Fruit fly (Drosophila melanogaster): ENCODE measurements around the gene mRpS6.
A peak's percentile ranks its signal among the peaks of the same experiment; 100 is the strongest.

Gene mRpS6

DNA sequence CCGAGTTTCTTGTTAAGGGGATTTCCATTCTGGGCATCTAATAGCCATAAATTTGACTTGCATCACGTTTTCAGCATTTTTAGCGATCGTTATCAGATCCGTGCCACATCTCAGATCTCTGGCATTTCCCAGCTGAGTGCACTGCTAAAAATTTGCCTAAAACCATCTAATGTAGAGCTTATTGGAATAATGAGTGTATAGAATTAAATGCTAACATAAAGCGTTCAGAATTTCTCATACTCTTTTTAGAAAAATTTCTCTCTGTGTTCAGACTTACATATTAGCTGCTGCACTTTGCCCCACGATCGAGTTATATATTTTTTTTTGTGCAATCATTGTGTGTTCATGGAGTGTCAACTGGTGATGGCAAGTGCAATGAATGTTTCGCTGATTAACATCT is 43.4 kb downstream of the mRpS6 start (continued):
- peak; percentile 39; the same call in 1 of the 2 replicates for TF ChIP-seq CG11294 (GFP tag; IDR thresholded peaks at IDR 0.05)
- TF ChIP-seq eg (GFP tag; IDR thresholded peaks at IDR 0.05), result peak; percentile 74
- TF ChIP-seq Met (GFP tag; optimal IDR thresholded peaks at IDR 0.05), result peak; percentile 64
- peak; percentile 54 for TF ChIP-seq acj6 (GFP tag; optimal IDR thresholded peaks at IDR 0.05)
- peak; percentile 76 for TF ChIP-seq Hr4 (GFP tag; optimal IDR thresholded peaks at IDR 0.05)
- TF ChIP-seq pdm3 (GFP tag; optimal IDR thresholded peaks at IDR 0.05), result peak; percentile 65
- peak; percentile 13 for TF ChIP-seq CG34406 (GFP tag; optimal IDR thresholded peaks at IDR 0.05)
- no peak for TF ChIP-seq vri (GFP tag; optimal IDR thresholded peaks at IDR 0.05)
- peak; percentile 62 for TF ChIP-seq CG3919 (GFP tag; optimal IDR thresholded peaks at IDR 0.05)
- TF ChIP-seq CG11902 (GFP tag; optimal IDR thresholded peaks at IDR 0.05), result no peak
- TF ChIP-seq CG6808 (GFP tag; optimal IDR thresholded peaks at IDR 0.05), result no peak
- no peak for TF ChIP-seq CG16779 (tag; optimal IDR thresholded peaks at IDR 0.05)
- TF ChIP-seq Hr38 (GFP tag; optimal IDR thresholded peaks at IDR 0.05), result no peak
- peak; percentile 40 for TF ChIP-seq topi (GFP tag; optimal IDR thresholded peaks at IDR 0.05)
- TF ChIP-seq CG6276 (GFP tag; optimal IDR thresholded peaks at IDR 0.05), result peak; percentile 42
- no peak for TF ChIP-seq ss (GFP tag; optimal IDR thresholded peaks at IDR 0.05)
- TF ChIP-seq CG10631 (GFP tag; optimal IDR thresholded peaks at IDR 0.05), result peak; percentile 60
- TF ChIP-seq lz (GFP tag; optimal IDR thresholded peaks at IDR 0.05), result peak; percentile 44
- peak; percentile 76 for TF ChIP-seq CG32006 (GFP tag; optimal IDR thresholded peaks at IDR 0.05)
- peak; percentile 10 for TF ChIP-seq Smox (GFP tag; optimal IDR thresholded peaks at IDR 0.05)
- TF ChIP-seq CG10669 (GFP tag; optimal IDR thresholded peaks at IDR 0.05), result peak; percentile 25

DNA sequence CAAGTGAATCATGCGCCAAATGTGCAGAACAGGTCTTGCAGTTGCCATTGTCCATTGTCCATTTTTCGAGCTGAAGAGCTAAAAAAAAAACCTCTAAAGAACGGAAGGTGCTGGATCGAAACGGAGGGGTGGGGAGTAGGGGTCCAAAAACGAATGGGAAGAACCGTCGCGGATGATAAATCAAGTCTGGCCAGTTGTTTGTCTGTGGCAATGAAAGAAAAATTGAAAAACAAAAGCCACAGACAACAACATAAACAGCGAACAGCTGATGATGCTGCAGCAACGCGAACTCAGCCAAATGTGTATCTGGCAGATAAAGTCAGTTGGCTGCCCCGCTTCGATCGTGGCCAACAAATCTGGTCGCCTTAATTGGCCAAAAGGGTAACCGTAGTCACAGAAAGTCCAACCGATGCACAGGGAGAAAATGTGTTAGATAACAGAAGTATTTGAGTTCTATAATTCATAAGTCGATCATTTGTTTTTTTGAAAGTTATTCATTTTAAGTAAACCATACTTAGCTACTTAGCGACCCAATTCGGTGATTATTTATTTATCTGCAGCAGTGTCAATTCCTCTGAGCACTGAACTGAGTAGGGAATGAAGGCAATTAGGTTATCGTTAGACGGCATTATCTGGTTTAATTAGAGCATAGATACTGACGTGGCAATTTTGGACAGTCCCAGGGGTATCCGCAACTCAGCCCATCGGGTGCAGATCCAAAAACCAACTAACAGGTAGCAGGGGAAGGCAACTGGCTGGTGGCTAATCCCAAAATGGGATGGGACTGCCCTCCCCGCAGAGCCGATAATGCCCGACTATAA is 44.2 kb downstream of the mRpS6 start:
- TF ChIP-seq esn (GFP tag; optimal IDR thresholded peaks at IDR 0.05), result peak; percentile 32
- TF ChIP-seq CG3032 (tag; optimal IDR thresholded peaks at IDR 0.05), result no peak
- TF ChIP-seq CG3919 (GFP tag; optimal IDR thresholded peaks at IDR 0.05), result peak; percentile 9
- TF ChIP-seq Hr39 (GFP tag; optimal IDR thresholded peaks at IDR 0.05), result peak; percentile 3
- TF ChIP-seq CG32006 (GFP tag; optimal IDR thresholded peaks at IDR 0.05), result peak; percentile 8
- TF ChIP-seq Blimp-1 (GFP tag; optimal IDR thresholded peaks at IDR 0.05), result peak; percentile 22
- TF ChIP-seq Smox (GFP tag; optimal IDR thresholded peaks at IDR 0.05), result peak; percentile 4
- 0 out of 2 replicates have a peak, but pooled peaks have one; percentile 14 for TF ChIP-seq CG15336 (GFP tag; IDR thresholded peaks at IDR 0.05)
- TF ChIP-seq CG10669 (GFP tag; optimal IDR thresholded peaks at IDR 0.05), result peak; percentile 24
- peak; percentile 81 for TF ChIP-seq Eip78C (GFP tag)
- TF ChIP-seq CG6792 (GFP tag; optimal IDR thresholded peaks at IDR 0.05), result peak; percentile 10
- TF ChIP-seq achi (GFP tag; optimal IDR thresholded peaks at IDR 0.05), result peak; percentile 34
- TF ChIP-seq CG6163 (GFP tag; IDR thresholded peaks at IDR 0.05), result peak; percentile 16; the same call in 2 of the 3 replicates
- peak; percentile 10 for TF ChIP-seq Sox14 (GFP tag; optimal IDR thresholded peaks at IDR 0.05)
- peak in 1 of 2 experiments; percentile 36 for TF ChIP-seq ss (GFP tag; optimal IDR thresholded peaks at IDR 0.05)
- TF ChIP-seq CG4318 (GFP tag; optimal IDR thresholded peaks at IDR 0.05), result no peak
- TF ChIP-seq salr (GFP tag; optimal IDR thresholded peaks at IDR 0.05), result no peak
- TF ChIP-seq topi (GFP tag; optimal IDR thresholded peaks at IDR 0.05), result no peak
- peak; percentile 78 for TF ChIP-seq svp (GFP tag)
- TF ChIP-seq spab (GFP tag; optimal IDR thresholded peaks at IDR 0.05), result no peak

DNA sequence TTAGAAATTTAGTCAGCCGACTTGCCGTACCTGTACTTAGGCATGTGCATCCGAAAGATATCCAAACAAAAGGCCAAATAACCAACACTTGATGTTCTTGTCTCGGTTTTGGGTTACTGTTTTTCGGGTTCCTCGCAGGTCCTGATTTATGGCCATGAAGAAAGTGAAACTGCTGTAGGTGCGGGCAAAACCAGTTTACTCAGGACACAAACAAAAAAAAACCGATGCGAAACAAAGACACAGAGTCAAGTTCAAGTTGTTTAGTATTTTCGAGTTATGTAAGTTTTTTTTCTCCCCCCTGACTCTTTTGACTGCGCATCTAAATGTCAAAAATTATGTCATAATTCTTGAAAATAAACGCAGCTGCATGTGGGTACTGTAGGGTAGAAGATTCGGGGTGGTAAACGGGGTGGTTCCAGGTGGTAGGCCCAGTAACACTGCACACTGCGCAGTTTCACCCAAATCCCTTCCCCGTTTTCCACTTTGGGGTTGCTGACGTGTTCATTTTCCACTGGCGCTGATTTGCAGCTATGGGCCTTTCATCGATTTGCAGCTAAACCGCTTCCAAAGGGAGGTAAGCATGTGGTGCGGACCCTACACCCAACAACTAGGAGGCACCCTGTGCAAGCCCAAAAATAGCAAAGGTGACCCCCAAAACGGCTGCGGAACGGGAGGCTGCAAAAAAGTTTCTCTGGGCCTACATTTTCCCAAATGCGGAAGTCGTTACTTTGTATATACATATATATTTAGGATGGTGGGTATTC is 45.0 kb downstream of the mRpS6 start:
- TF ChIP-seq salr (GFP tag; optimal IDR thresholded peaks at IDR 0.05), result peak; percentile 0 to 5
- TF ChIP-seq topi (GFP tag; optimal IDR thresholded peaks at IDR 0.05), result no peak
- peak; percentile 45 for TF ChIP-seq Blimp-1 (GFP tag; optimal IDR thresholded peaks at IDR 0.05)
- TF ChIP-seq vri (GFP tag; optimal IDR thresholded peaks at IDR 0.05), result peak; percentile 90

Measured in whole organism, prepupa.